Fruit fly (Drosophila melanogaster) whole organism, embryonic: Measurements from ENCODE around the gene pyd.

Experiments
- Fer1 ChIP-seq: fragments of 200-800 bp; sonication (Bioruptor generic); optimal IDR thresholded peaks from 2 replicates; lab custom pipeline; 2017; ENCODE audit warnings: missing biosample characterization, mild to moderate bottlenecking, missing genetic modification characterization
- Gug ChIP-seq: fragments of 200-800 bp; sonication (Bioruptor generic); IDR thresholded peaks from 4 replicates; pipeline ENCODE4 v1.3.6; 2022; ENCODE audit warnings: missing biosample characterization, missing genetic modification characterization

- TF ChIP-seq Fer1 (GFP tag; lab: Kevin White, UChicago) (no peak), Gug (no peak)
Measured at dm6 chr3R:8971794-8972193, 40.1 kb upstream of the pyd start.
